Worm (Caenorhabditis elegans): ENCODE results near the gene ocr-1.

The ocr-1 gene

DNA sequence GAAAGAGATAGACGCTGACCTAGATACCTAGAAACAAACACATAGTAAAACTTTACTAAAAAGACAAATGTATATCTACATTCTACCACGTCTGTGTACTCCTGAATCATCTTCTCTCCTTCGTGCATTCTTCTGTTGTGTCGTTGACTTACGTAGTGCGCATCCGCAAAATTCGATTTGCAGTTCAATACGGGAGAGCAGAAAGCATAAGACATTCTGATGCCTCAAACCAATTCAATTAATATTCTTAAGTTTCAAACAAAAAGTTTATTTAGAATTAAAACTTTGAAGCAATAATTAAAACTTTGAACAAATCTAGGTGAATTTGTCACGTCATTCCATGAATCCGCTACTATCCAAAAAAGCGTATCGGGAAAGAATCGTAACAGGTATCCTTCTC lies 52.7 kb downstream of the ocr-1 start:
- TF ChIP-seq flt-1 (GFP tag; IDR thresholded peaks at IDR 0.05) (no peak), aly-1 (tag; optimal IDR thresholded peaks at IDR 0.05) (no peak), hnd-1 (tag; optimal IDR thresholded peaks at IDR 0.05) (no peak), ceh-13 (GFP tag; optimal IDR thresholded peaks at IDR 0.05) (no peak), tbx-37 (GFP tag; conservative IDR thresholded peaks at IDR 0.05) (no peak), tbx-11 (GFP tag; IDR thresholded peaks at IDR 0.05) (no peak), F13C5.2 (tag; optimal IDR thresholded peaks at IDR 0.05) (no peak), ets-7 (tag; optimal IDR thresholded peaks at IDR 0.05) (no peak), ceh-36 (tag; optimal IDR thresholded peaks at IDR 0.05) (no peak), tra-4 (tag; optimal IDR thresholded peaks at IDR 0.05) (no peak), sea-1 (GFP tag; conservative IDR thresholded peaks at IDR 0.05) (no peak), hmbx-1 (tag; optimal IDR thresholded peaks at IDR 0.05) (no peak), ama-1 (optimal IDR thresholded peaks at IDR 0.05) (no peak), hmg-4 (GFP tag; optimal IDR thresholded peaks at IDR 0.05) (no peak), scrt-1 (GFP tag; IDR thresholded peaks at IDR 0.05) (no peak), B0310.2 (tag; optimal IDR thresholded peaks at IDR 0.05) (no peak), pes-1 (GFP tag; IDR thresholded peaks at IDR 0.05) (no peak)

All from whole organism, early embryonic.